Fruit fly (Drosophila melanogaster) whole organism, embryonic: ENCODE data around the gene Nf-YA.

Experiments used
- ATbp ChIP-seq: fragments of 200-800 bp; sonication (Bioruptor generic); optimal IDR thresholded peaks from 2 replicates; lab custom pipeline; 2017; ENCODE audit warnings: missing biosample characterization, mild to moderate bottlenecking, missing genetic modification characterization, missing genetic modification reagents
- Blimp-1 ChIP-seq: fragments of 200-800 bp; sonication (Bioruptor generic); optimal IDR thresholded peaks from 3 replicates; lab custom pipeline; 2018; ENCODE audit warnings: missing biosample characterization, missing genetic modification characterization, mild to moderate bottlenecking, moderate library complexity, missing genetic modification reagents
- CG10267 ChIP-seq: fragments of 200-800 bp; sonication (Bioruptor generic); optimal IDR thresholded peaks from 2 replicates; lab custom pipeline; 2018; ENCODE audit warnings: missing biosample characterization, mild to moderate bottlenecking, missing genetic modification characterization, moderate library complexity
- CG11504 ChIP-seq: fragments of 200-800 bp; sonication (Bioruptor generic); optimal IDR thresholded peaks from 3 replicates; lab custom pipeline; 2019; ENCODE audit warnings: missing biosample characterization, mild to moderate bottlenecking, missing genetic modification characterization, moderate library complexity
- CG12219 ChIP-seq: fragments of 200-800 bp; sonication (Bioruptor generic); optimal IDR thresholded peaks from 3 replicates; lab custom pipeline; 2018; ENCODE audit warnings: missing biosample characterization, mild to moderate bottlenecking, missing genetic modification characterization
- CG12236 ChIP-seq: fragments of 200-800 bp; sonication (Bioruptor generic); optimal IDR thresholded peaks from 2 replicates; lab custom pipeline; 2016; ENCODE audit warnings: missing biosample characterization, missing genetic modification characterization
- CG13123 ChIP-seq: fragments of 200-800 bp; sonication (Bioruptor generic); optimal IDR thresholded peaks from 2 replicates; lab custom pipeline; 2016; ENCODE audit warnings: missing biosample characterization, missing genetic modification characterization
- CG13296 ChIP-seq: fragments of 200-800 bp; sonication (Bioruptor generic); optimal IDR thresholded peaks from 3 replicates; lab custom pipeline; 2018; ENCODE audit warnings: missing biosample characterization, mild to moderate bottlenecking, missing genetic modification characterization
- CG15073 ChIP-seq: fragments of 200-800 bp; sonication (Bioruptor generic); optimal IDR thresholded peaks from 2 replicates; lab custom pipeline; 2016; ENCODE audit warnings: missing biosample characterization, missing genetic modification characterization
- CG15269 ChIP-seq: fragments of 200-800 bp; sonication (Bioruptor generic); optimal IDR thresholded peaks from 2 replicates; lab custom pipeline; 2018; ENCODE audit warnings: missing biosample characterization, mild to moderate bottlenecking, missing genetic modification characterization, moderate library complexity
- CG17361 ChIP-seq: fragments of 200-800 bp; sonication (Bioruptor generic); IDR thresholded peaks from 3 replicates; pipeline ENCODE4 v1.3.6; 2022; ENCODE audit warnings: missing biosample characterization, missing genetic modification characterization
- CG17829 ChIP-seq: fragments of 200-800 bp; optimal IDR thresholded peaks from 2 replicates; lab custom pipeline; 2019; ENCODE audit warnings: missing biosample characterization, mild to moderate bottlenecking, missing genetic modification characterization, moderate library complexity
- CG2678 ChIP-seq: fragments of 200-800 bp; sonication (Bioruptor generic); optimal IDR thresholded peaks from 3 replicates; lab custom pipeline; 2019; ENCODE audit warnings: missing biosample characterization, mild to moderate bottlenecking, missing genetic modification characterization, moderate library complexity
- CG2875 ChIP-seq: fragments of 200-800 bp; sonication (Bioruptor generic); optimal IDR thresholded peaks from 2 replicates; lab custom pipeline; 2017; ENCODE audit warnings: missing biosample characterization, mild to moderate bottlenecking, missing genetic modification characterization, missing genetic modification reagents
- CG2889 ChIP-seq: fragments of 200-800 bp; sonication (Bioruptor generic); IDR thresholded peaks from 3 replicates; pipeline ENCODE4 v1.3.6; 2022; ENCODE audit warnings: missing biosample characterization, missing genetic modification characterization
- CG30403 ChIP-seq: fragments of 200-800 bp; sonication (Bioruptor generic); optimal IDR thresholded peaks from 3 replicates; lab custom pipeline; 2016; ENCODE audit warnings: missing biosample characterization, missing genetic modification characterization
- CG6854 ChIP-seq: fragments of 200-800 bp; sonication (Bioruptor generic); optimal IDR thresholded peaks from 3 replicates; lab custom pipeline; 2017; ENCODE audit warnings: missing biosample characterization, mild to moderate bottlenecking, missing genetic modification characterization
- CG7357 ChIP-seq: fragments of 200-800 bp; sonication (Bioruptor generic); IDR thresholded peaks from 3 replicates; pipeline ENCODE4 v1.3.6; 2022; ENCODE audit warnings: missing biosample characterization, missing genetic modification characterization
- CG7987 ChIP-seq: fragments of 200-800 bp; sonication (Bioruptor generic); optimal IDR thresholded peaks from 2 replicates; lab custom pipeline; 2018; ENCODE audit warnings: missing biosample characterization, mild to moderate bottlenecking, missing genetic modification characterization, moderate library complexity
- CG8944 ChIP-seq: fragments of 200-800 bp; sonication (Bioruptor generic); optimal IDR thresholded peaks from 3 replicates; lab custom pipeline; 2016; ENCODE audit warnings: missing biosample characterization, missing genetic modification characterization
- CG9797 ChIP-seq: fragments of 200-800 bp; sonication (Bioruptor generic); optimal IDR thresholded peaks from 3 replicates; lab custom pipeline; 2018; ENCODE audit warnings: missing biosample characterization, mild to moderate bottlenecking, missing genetic modification characterization
- CG9932 ChIP-seq: fragments of 200-800 bp; sonication (Bioruptor generic); IDR thresholded peaks from 2 replicates; pipeline ENCODE4 v1.3.6; 2022; ENCODE audit warnings: missing biosample characterization, missing genetic modification characterization
- Chrac-16 ChIP-seq: fragments of 200-800 bp; sonication (Bioruptor generic); optimal IDR thresholded peaks from 3 replicates; lab custom pipeline; 2016; ENCODE audit warnings: missing biosample characterization, missing genetic modification characterization
- CrebB ChIP-seq: fragments of 200-800 bp; sonication (Bioruptor generic); optimal IDR thresholded peaks from 3 replicates; lab custom pipeline; 2018; ENCODE audit warnings: missing biosample characterization, mild to moderate bottlenecking, missing genetic modification characterization
- D19A ChIP-seq: fragments of 200-800 bp; optimal IDR thresholded peaks from 3 replicates; lab custom pipeline; 2019; ENCODE audit warnings: missing biosample characterization, mild to moderate bottlenecking, missing genetic modification characterization, moderate library complexity
- Dp ChIP-seq: fragments of 200-800 bp; sonication (Bioruptor generic); optimal IDR thresholded peaks from 2 replicates; lab custom pipeline; 2018; ENCODE audit warnings: missing biosample characterization, mild to moderate bottlenecking, missing genetic modification characterization, moderate library complexity
- H2.0 ChIP-seq: fragments of 200-800 bp; sonication (Bioruptor generic); IDR thresholded peaks from 2 replicates; pipeline ENCODE4 v1.3.6; 2022; ENCODE audit warnings: missing biosample characterization, missing genetic modification characterization
- HHEX ChIP-seq: fragments of 200-800 bp; sonication (Bioruptor generic); optimal IDR thresholded peaks from 3 replicates; lab custom pipeline; 2017; ENCODE audit warnings: missing biosample characterization, mild to moderate bottlenecking, missing genetic modification characterization, missing genetic modification reagents
- Lhr ChIP-seq: fragments of 200-800 bp; sonication (Bioruptor generic); optimal IDR thresholded peaks from 3 replicates; lab custom pipeline; 2017; ENCODE audit warnings: mild to moderate bottlenecking, missing biosample characterization, missing genetic modification reagents, missing genetic modification characterization
- MTF-1 ChIP-seq: fragments of 200-800 bp; sonication (Bioruptor generic); optimal IDR thresholded peaks from 2 replicates; lab custom pipeline; 2018; ENCODE audit warnings: missing biosample characterization, mild to moderate bottlenecking, missing genetic modification characterization, borderline replicate concordance
- Max ChIP-seq: fragments of 200-800 bp; sonication (Bioruptor generic); optimal IDR thresholded peaks from 2 replicates; lab custom pipeline; 2016; ENCODE audit warnings: missing biosample characterization, mild to moderate bottlenecking, missing genetic modification characterization
- ato ChIP-seq: fragments of 200-800 bp; sonication (Bioruptor generic); IDR thresholded peaks from 2 replicates; pipeline ENCODE4 v1.3.6; 2022; ENCODE audit warnings: missing biosample characterization, missing genetic modification characterization; ENCODE audit not compliant: partially characterized antibody
- chn ChIP-seq: fragments of 200-800 bp; sonication (Bioruptor generic); optimal IDR thresholded peaks from 2 replicates; lab custom pipeline; 2016; ENCODE audit warnings: missing biosample characterization, missing genetic modification characterization
- da ChIP-seq: fragments of 200-800 bp; sonication (Bioruptor generic); optimal IDR thresholded peaks from 2 replicates; lab custom pipeline; 2016; ENCODE audit warnings: missing biosample characterization, missing genetic modification characterization
- dati ChIP-seq: fragments of 200-800 bp; sonication (Bioruptor generic); IDR thresholded peaks from 2 replicates; pipeline ENCODE4 v1.3.6; 2022; ENCODE audit warnings: missing biosample characterization, missing genetic modification characterization
- dimm ChIP-seq: fragments of 200-800 bp; sonication (Bioruptor generic); IDR thresholded peaks from 2 replicates; pipeline ENCODE4 v1.3.6; 2022; ENCODE audit warnings: missing biosample characterization, missing genetic modification characterization
- fd102C ChIP-seq: fragments of 200-800 bp; sonication (Bioruptor generic); optimal IDR thresholded peaks from 2 replicates; lab custom pipeline; 2018; ENCODE audit warnings: missing biosample characterization, mild to moderate bottlenecking, missing genetic modification characterization, moderate library complexity
- fd96Cb ChIP-seq: fragments of 200-800 bp; sonication (Bioruptor generic); optimal IDR thresholded peaks from 2 replicates; lab custom pipeline; 2018; ENCODE audit warnings: missing biosample characterization, mild to moderate bottlenecking, missing genetic modification characterization, moderate library complexity
- gce ChIP-seq: fragments of 200-800 bp; sonication (Bioruptor generic); IDR thresholded peaks from 3 replicates; pipeline ENCODE4 v1.3.6; 2022; ENCODE audit warnings: missing biosample characterization, missing genetic modification characterization
- gem ChIP-seq: fragments of 200-800 bp; sonication (Bioruptor generic); optimal IDR thresholded peaks from 2 replicates; lab custom pipeline; 2019; ENCODE audit warnings: missing biosample characterization, mild to moderate bottlenecking, missing genetic modification characterization, moderate library complexity
- gfzf ChIP-seq: fragments of 200-800 bp; sonication (Bioruptor generic); optimal IDR thresholded peaks from 2 replicates; lab custom pipeline; 2016; ENCODE audit warnings: missing biosample characterization, mild to moderate bottlenecking, missing genetic modification characterization, moderate library complexity
- grau ChIP-seq: fragments of 200-800 bp; optimal IDR thresholded peaks from 3 replicates; lab custom pipeline; 2019; ENCODE audit warnings: missing biosample characterization, mild to moderate bottlenecking, missing genetic modification characterization, moderate library complexity
- maf-S ChIP-seq: fragments of 200-800 bp; sonication (Bioruptor generic); optimal IDR thresholded peaks from 2 replicates; lab custom pipeline; 2016; ENCODE audit warnings: missing biosample characterization, missing genetic modification characterization
- pfk ChIP-seq: fragments of 200-800 bp; sonication (Bioruptor generic); optimal IDR thresholded peaks from 2 replicates; lab custom pipeline; 2018; ENCODE audit warnings: missing biosample characterization, mild to moderate bottlenecking, missing genetic modification characterization, moderate library complexity
- pzg ChIP-seq: fragments of 200-800 bp; sonication (Bioruptor generic); optimal IDR thresholded peaks from 3 replicates; lab custom pipeline; 2018; ENCODE audit warnings: missing biosample characterization, mild to moderate bottlenecking, missing genetic modification characterization, moderate library complexity
- repo ChIP-seq: fragments of 200-800 bp; sonication (Bioruptor generic); optimal IDR thresholded peaks from 2 replicates; lab custom pipeline; 2016; ENCODE audit warnings: missing biosample characterization, missing genetic modification characterization
- tin ChIP-seq: fragments of 200-800 bp; sonication (Bioruptor generic); optimal IDR thresholded peaks from 3 replicates; lab custom pipeline; 2016; ENCODE audit warnings: missing biosample characterization, missing genetic modification characterization
- trem ChIP-seq: fragments of 200-800 bp; optimal IDR thresholded peaks from 3 replicates; lab custom pipeline; 2019; ENCODE audit warnings: missing biosample characterization, mild to moderate bottlenecking, missing genetic modification characterization, moderate library complexity
- vnd ChIP-seq: fragments of 200-800 bp; sonication (Bioruptor generic); IDR thresholded peaks from 3 replicates; pipeline ENCODE4 v1.3.6; 2022; ENCODE audit warnings: missing biosample characterization, missing genetic modification characterization; ENCODE audit not compliant: partially characterized antibody
- vvl ChIP-seq: fragments of 200-800 bp; sonication (Bioruptor generic); IDR thresholded peaks from 2 replicates; pipeline ENCODE4 v1.3.6; 2022; ENCODE audit warnings: missing biosample characterization, missing genetic modification characterization

The Nf-YA gene

DNA sequence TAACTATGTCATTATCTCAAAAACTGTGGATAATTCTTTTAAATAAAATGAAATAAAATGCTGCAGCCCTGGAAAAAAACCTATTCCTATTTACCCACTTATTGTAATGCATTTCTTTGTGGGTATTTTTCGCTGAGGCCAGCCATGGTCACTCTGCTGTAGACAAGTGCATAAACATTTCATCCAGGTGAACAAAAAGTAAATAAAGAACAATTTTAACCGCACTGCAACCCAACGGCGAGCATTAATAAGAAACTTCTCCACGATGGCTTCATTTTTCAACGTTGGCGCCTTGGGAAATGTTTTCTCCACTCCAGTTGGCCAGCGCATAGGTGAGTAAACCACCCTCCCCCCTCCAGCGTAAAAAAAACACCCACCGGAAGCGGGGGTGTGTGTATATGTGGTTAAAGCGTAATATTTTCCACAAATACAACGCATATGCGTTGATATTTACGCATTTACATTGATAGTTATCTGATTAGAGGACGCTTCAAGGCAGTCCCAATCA, 4.7 kb upstream of the Nf-YA start, which contains the start of gene CG3529 (continued):
- TF ChIP-seq CG13296 (GFP tag; lab: Kevin White, UChicago) (no peak), fd102C (no peak), grau (peak; percentile 39), CG2889 (GFP tag; lab: Robert Waterston, UW) (no peak), CG9932 (GFP tag; lab: Robert Waterston, UW) (peak; percentile 42; the same call in 1 of the 2 replicates), vvl (peak; percentile 57), Chrac-16 (peak; percentile 3), maf-S (GFP tag; lab: Kevin White, UChicago) (peak; percentile 2), CG30403 (peak; percentile 29), H2.0 (GFP tag; lab: Robert Waterston, UW) (peak; percentile 27; the same call in 1 of the 2 replicates), CG15269 (tag; lab: Kevin White, UChicago) (peak; percentile 1), chn (GFP tag; lab: Kevin White, UChicago) (peak; percentile 79), pfk (peak; percentile 16), CG7357 (GFP tag; lab: Robert Waterston, UW) (no peak), MTF-1 (GFP tag; lab: Kevin White, UChicago) (peak; percentile 36), CG11504 (tag; lab: Kevin White, UChicago) (peak; percentile 45), CG9797 (GFP tag; lab: Kevin White, UChicago) (peak; percentile 80), CG17829 (peak; percentile 37), vnd (no peak), CG8944 (GFP tag; lab: Kevin White, UChicago) (peak; percentile 10), HHEX (no peak), CG2875 (GFP tag; lab: Kevin White, UChicago) (no peak), pzg (peak; percentile 69), Blimp-1 (peak; percentile 26), trem (tag; lab: Kevin White, UChicago) (peak; percentile 61), D19A (peak; percentile 44), CG15073 (GFP tag; lab: Kevin White, UChicago) (no peak), dimm (GFP tag; lab: Robert Waterston, UW) (no peak), Lhr (GFP tag; lab: Kevin White, UChicago) (peak; percentile 21), CG12236 (GFP tag; lab: Kevin White, UChicago) (peak; percentile 10), ato (GFP tag; lab: Robert Waterston, UW) (no peak), CG2678 (tag; lab: Kevin White, UChicago) (peak; percentile 23), CG17361 (0 out of 3 replicates have a peak, but pooled peaks have one; percentile 19), da (peak; percentile 15), ATbp (GFP tag; lab: Kevin White, UChicago) (peak; percentile 34), tin (GFP tag; lab: Kevin White, UChicago) (peak; percentile 3), CG7987 (GFP tag; lab: Kevin White, UChicago) (peak; percentile 4), Max (GFP tag; lab: Kevin White, UChicago) (peak; percentile 10), dati (no peak), CG10267 (peak; percentile 43), gfzf (GFP tag; lab: Kevin White, UChicago) (peak; percentile 92), repo (GFP tag; lab: Kevin White, UChicago) (peak; percentile 25), CrebB (tag; lab: Kevin White, UChicago) (peak; percentile 3), fd96Cb (tag; lab: Kevin White, UChicago) (peak; percentile 16), gem (tag; lab: Kevin White, UChicago) (peak; percentile 36), gce (GFP tag; lab: Robert Waterston, UW) (no peak), CG12219 (GFP tag; lab: Kevin White, UChicago) (peak; percentile 4), CG6854 (GFP tag; lab: Kevin White, UChicago) (peak; percentile 17), Dp (GFP tag; lab: Kevin White, UChicago) (peak; percentile 20), CG13123 (GFP tag; lab: Kevin White, UChicago) (no peak)
